Fruit fly (Drosophila melanogaster) whole organism, embryonic: Measurements from ENCODE around the gene CG9577.

Experiments used
- C15 ChIP-seq: fragments of 200-800 bp; sonication (Bioruptor generic); IDR thresholded peaks from 3 replicates; pipeline ENCODE4 v1.3.6; 2022; ENCODE audit warnings: missing biosample characterization, missing genetic modification characterization
- CG12219 ChIP-seq: fragments of 200-800 bp; sonication (Bioruptor generic); optimal IDR thresholded peaks from 3 replicates; lab custom pipeline; 2018; ENCODE audit warnings: missing biosample characterization, mild to moderate bottlenecking, missing genetic modification characterization
- CG12659 ChIP-seq: fragments of 200-800 bp; sonication (Bioruptor generic); optimal IDR thresholded peaks from 3 replicates; lab custom pipeline; 2017; ENCODE audit warnings: mild to moderate bottlenecking, missing biosample characterization, missing genetic modification reagents, missing genetic modification characterization
- CG14014 ChIP-seq: fragments of 200-800 bp; sonication (Bioruptor generic); IDR thresholded peaks from 2 replicates; pipeline ENCODE4 v1.3.6; 2022; ENCODE audit warnings: missing biosample characterization, missing genetic modification characterization
- CG14050 ChIP-seq: fragments of 200-800 bp; sonication (Bioruptor generic); IDR thresholded peaks from 3 replicates; pipeline ENCODE4 v1.3.6; 2022; ENCODE audit warnings: missing biosample characterization, missing genetic modification characterization
- CG15011 ChIP-seq: fragments of 200-800 bp; sonication (Bioruptor generic); optimal IDR thresholded peaks from 3 replicates; lab custom pipeline; 2018; ENCODE audit warnings: missing biosample characterization, mild to moderate bottlenecking, missing genetic modification characterization
- CG1603 ChIP-seq: fragments of 200-800 bp; sonication (Bioruptor generic); optimal IDR thresholded peaks from 2 replicates; lab custom pipeline; 2019; ENCODE audit warnings: missing biosample characterization, mild to moderate bottlenecking, missing genetic modification characterization, moderate library complexity
- CG17328 ChIP-seq: fragments of 200-800 bp; sonication (Bioruptor generic); IDR thresholded peaks from 2 replicates; pipeline ENCODE4 v1.3.6; 2022; ENCODE audit warnings: missing biosample characterization, missing genetic modification characterization
- CG17385 ChIP-seq: fragments of 200-800 bp; sonication (Bioruptor generic); optimal IDR thresholded peaks from 3 replicates; lab custom pipeline; 2018; ENCODE audit warnings: missing biosample characterization, mild to moderate bottlenecking, missing genetic modification characterization
- CG17829 ChIP-seq: fragments of 200-800 bp; optimal IDR thresholded peaks from 2 replicates; lab custom pipeline; 2019; ENCODE audit warnings: missing biosample characterization, mild to moderate bottlenecking, missing genetic modification characterization, moderate library complexity
- CG18262 ChIP-seq: fragments of 200-800 bp; optimal IDR thresholded peaks from 3 replicates; lab custom pipeline; 2019; ENCODE audit warnings: missing biosample characterization, mild to moderate bottlenecking, missing genetic modification characterization, moderate library complexity
- CG33213 ChIP-seq: fragments of 200-800 bp; sonication (Bioruptor generic); optimal IDR thresholded peaks from 3 replicates; lab custom pipeline; 2016; ENCODE audit warnings: missing biosample characterization, missing genetic modification characterization
- CG3407 ChIP-seq: fragments of 200-800 bp; sonication (Bioruptor generic); optimal IDR thresholded peaks from 2 replicates; lab custom pipeline; 2018; ENCODE audit warnings: missing biosample characterization, mild to moderate bottlenecking, missing genetic modification characterization
- CG34422 ChIP-seq: fragments of 200-800 bp; sonication (Bioruptor generic); IDR thresholded peaks from 3 replicates; pipeline ENCODE4 v1.3.6; 2022; ENCODE audit warnings: missing biosample characterization, missing genetic modification characterization
- CG4404 ChIP-seq: fragments of 200-800 bp; sonication (Bioruptor generic); IDR thresholded peaks from 2 replicates; pipeline ENCODE4 v1.3.6; 2022; ENCODE audit warnings: missing biosample characterization, missing genetic modification characterization
- CG6765 ChIP-seq: fragments of 200-800 bp; sonication (Bioruptor generic); optimal IDR thresholded peaks from 3 replicates; lab custom pipeline; 2017; ENCODE audit warnings: missing biosample characterization, mild to moderate bottlenecking, missing genetic modification characterization
- CG7372 ChIP-seq: fragments of 200-800 bp; sonication (Bioruptor generic); IDR thresholded peaks from 2 replicates; pipeline ENCODE4 v1.3.6; 2022; ENCODE audit warnings: missing biosample characterization, missing genetic modification characterization
- CG7839 ChIP-seq: fragments of 200-800 bp; sonication (Bioruptor generic); optimal IDR thresholded peaks from 3 replicates; lab custom pipeline; 2018; ENCODE audit warnings: missing biosample characterization, mild to moderate bottlenecking, missing genetic modification characterization, moderate library complexity
- CG7963 ChIP-seq: fragments of 200-800 bp; sonication (Bioruptor generic); IDR thresholded peaks from 3 replicates; pipeline ENCODE4 v1.3.6; 2022; ENCODE audit warnings: missing biosample characterization, missing genetic modification characterization; ENCODE audit not compliant: partially characterized antibody
- Deaf1 ChIP-seq: fragments of 200-800 bp; optimal IDR thresholded peaks from 3 replicates; lab custom pipeline; 2019; ENCODE audit warnings: missing biosample characterization, mild to moderate bottlenecking, missing genetic modification characterization, moderate library complexity
- Doc2 ChIP-seq: fragments of 200-800 bp; sonication (Bioruptor generic); IDR thresholded peaks from 2 replicates; pipeline ENCODE4 v1.3.6; 2022; ENCODE audit warnings: missing biosample characterization, missing genetic modification characterization
- Doc3 ChIP-seq: fragments of 200-800 bp; sonication (Bioruptor generic); IDR thresholded peaks from 3 replicates; pipeline ENCODE4 v1.3.6; 2022; ENCODE audit warnings: missing biosample characterization, missing genetic modification characterization; ENCODE audit not compliant: partially characterized antibody
- Fer3 ChIP-seq: fragments of 200-800 bp; sonication (Bioruptor generic); optimal IDR thresholded peaks from 2 replicates; lab custom pipeline; 2018; ENCODE audit warnings: missing biosample characterization, mild to moderate bottlenecking, missing genetic modification characterization, moderate library complexity
- HLH3B ChIP-seq: fragments of 200-800 bp; sonication (Bioruptor generic); IDR thresholded peaks from 2 replicates; pipeline ENCODE4 v1.3.6; 2022; ENCODE audit warnings: missing biosample characterization, missing genetic modification characterization
- Hey ChIP-seq: fragments of 200-800 bp; sonication (Bioruptor generic); optimal IDR thresholded peaks from 3 replicates; lab custom pipeline; 2018; ENCODE audit warnings: missing biosample characterization, mild to moderate bottlenecking, missing genetic modification characterization
- NfI ChIP-seq: fragments of 200-800 bp; sonication (Bioruptor generic); optimal IDR thresholded peaks from 3 replicates; lab custom pipeline; 2018; ENCODE audit warnings: missing biosample characterization, mild to moderate bottlenecking, missing genetic modification characterization, moderate library complexity
- Optix ChIP-seq: fragments of 200-800 bp; sonication (Bioruptor generic); IDR thresholded peaks from 3 replicates; pipeline ENCODE4 v1.3.6; 2022; ENCODE audit warnings: missing biosample characterization, missing genetic modification characterization
- Pdp1 ChIP-seq, 2 experiments: fragments of 200-800 bp; sonication (Bioruptor generic); optimal IDR thresholded peaks; 3 replicates each; lab custom pipeline; 2016; ENCODE audit warnings: missing biosample characterization in 2 of 2, missing genetic modification characterization in 2 of 2, mild to moderate bottlenecking in 1 of 2, moderate library complexity in 1 of 2
- ac ChIP-seq: fragments of 200-800 bp; sonication (Bioruptor generic); optimal IDR thresholded peaks from 3 replicates; lab custom pipeline; 2017; ENCODE audit warnings: missing biosample characterization, mild to moderate bottlenecking, missing genetic modification characterization
- aop ChIP-seq: fragments of 200-800 bp; sonication (Bioruptor generic); IDR thresholded peaks from 2 replicates; pipeline ENCODE4 v1.3.6; 2022; ENCODE audit warnings: missing biosample characterization, missing genetic modification characterization
- bowl ChIP-seq: fragments of 200-800 bp; sonication (Bioruptor generic); IDR thresholded peaks from 2 replicates; pipeline ENCODE4 v1.3.6; 2022; ENCODE audit warnings: missing biosample characterization, missing genetic modification characterization
- crc ChIP-seq: fragments of 200-800 bp; sonication (Bioruptor generic); optimal IDR thresholded peaks from 2 replicates; lab custom pipeline; 2016; ENCODE audit warnings: missing biosample characterization, missing genetic modification characterization
- dati ChIP-seq: fragments of 200-800 bp; sonication (Bioruptor generic); IDR thresholded peaks from 2 replicates; pipeline ENCODE4 v1.3.6; 2022; ENCODE audit warnings: missing biosample characterization, missing genetic modification characterization
- dmrt99B ChIP-seq: fragments of 200-800 bp; sonication (Bioruptor generic); optimal IDR thresholded peaks from 2 replicates; lab custom pipeline; 2018; ENCODE audit warnings: missing biosample characterization, mild to moderate bottlenecking, missing genetic modification characterization, moderate library complexity
- emc ChIP-seq: fragments of 200-800 bp; sonication (Bioruptor generic); optimal IDR thresholded peaks from 2 replicates; lab custom pipeline; 2016; ENCODE audit warnings: missing biosample characterization, missing genetic modification characterization
- esg ChIP-seq: fragments of 200-800 bp; sonication (Bioruptor generic); conservative IDR thresholded peaks from 2 replicates; pipeline ENCODE4 v1.3.6; 2022; ENCODE audit warnings: missing biosample characterization, missing genetic modification characterization
- eve ChIP-seq, 2 experiments: fragments of >200 bp; optimal IDR thresholded peaks; 2 replicates each; lab custom pipeline; 2017; ENCODE audit warnings: missing biosample characterization in 2 of 2, missing genetic modification characterization in 2 of 2
- fd96Cb ChIP-seq: fragments of 200-800 bp; sonication (Bioruptor generic); optimal IDR thresholded peaks from 2 replicates; lab custom pipeline; 2018; ENCODE audit warnings: missing biosample characterization, mild to moderate bottlenecking, missing genetic modification characterization, moderate library complexity
- fu2 ChIP-seq: fragments of 200-800 bp; sonication (Bioruptor generic); optimal IDR thresholded peaks from 2 replicates; lab custom pipeline; 2016; ENCODE audit warnings: missing biosample characterization, missing genetic modification characterization
- gcm ChIP-seq: fragments of 200-800 bp; sonication (Bioruptor generic); optimal IDR thresholded peaks from 2 replicates; lab custom pipeline; 2019; ENCODE audit warnings: missing biosample characterization, mild to moderate bottlenecking, missing genetic modification characterization, moderate library complexity
- gfzf ChIP-seq: fragments of 200-800 bp; sonication (Bioruptor generic); optimal IDR thresholded peaks from 2 replicates; lab custom pipeline; 2016; ENCODE audit warnings: missing biosample characterization, mild to moderate bottlenecking, missing genetic modification characterization, moderate library complexity
- gt ChIP-seq: fragments of 200-800 bp; sonication (Bioruptor generic); IDR thresholded peaks from 2 replicates; pipeline ENCODE4 v1.3.6; 2022; ENCODE audit warnings: missing biosample characterization, missing genetic modification characterization
- h ChIP-seq: fragments of >200 bp; optimal IDR thresholded peaks from 2 replicates; lab custom pipeline; 2017
- nerfin-2 ChIP-seq: fragments of 200-800 bp; sonication (Bioruptor generic); IDR thresholded peaks from 2 replicates; pipeline ENCODE4 v1.3.6; 2022; ENCODE audit warnings: missing biosample characterization, missing genetic modification characterization; ENCODE audit not compliant: partially characterized antibody
- phol ChIP-seq: fragments of 200-800 bp; sonication (Bioruptor generic); optimal IDR thresholded peaks from 3 replicates; lab custom pipeline; 2018; ENCODE audit warnings: missing biosample characterization, mild to moderate bottlenecking, missing genetic modification characterization, moderate library complexity
- rib ChIP-seq: fragments of 200-800 bp; sonication (Bioruptor generic); IDR thresholded peaks from 2 replicates; pipeline ENCODE4 v1.3.6; 2022; ENCODE audit warnings: missing biosample characterization, missing genetic modification characterization
- sima ChIP-seq: fragments of 200-800 bp; sonication (Bioruptor generic); optimal IDR thresholded peaks from 2 replicates; lab custom pipeline; 2016; ENCODE audit warnings: missing biosample characterization, missing genetic modification characterization
- sna ChIP-seq: fragments of 200-800 bp; sonication (Bioruptor generic); IDR thresholded peaks from 2 replicates; pipeline ENCODE4 v1.3.6; 2022; ENCODE audit warnings: missing biosample characterization, missing genetic modification characterization; ENCODE audit not compliant: partially characterized antibody
- so ChIP-seq: fragments of 200-800 bp; sonication (Bioruptor generic); IDR thresholded peaks from 3 replicates; pipeline ENCODE4 v1.3.6; 2022; ENCODE audit warnings: missing biosample characterization, missing genetic modification characterization
- tx ChIP-seq: fragments of 200-800 bp; sonication (Bioruptor generic); optimal IDR thresholded peaks from 2 replicates; lab custom pipeline; 2016; ENCODE audit warnings: missing biosample characterization, missing genetic modification characterization

Gene CG9577

DNA sequence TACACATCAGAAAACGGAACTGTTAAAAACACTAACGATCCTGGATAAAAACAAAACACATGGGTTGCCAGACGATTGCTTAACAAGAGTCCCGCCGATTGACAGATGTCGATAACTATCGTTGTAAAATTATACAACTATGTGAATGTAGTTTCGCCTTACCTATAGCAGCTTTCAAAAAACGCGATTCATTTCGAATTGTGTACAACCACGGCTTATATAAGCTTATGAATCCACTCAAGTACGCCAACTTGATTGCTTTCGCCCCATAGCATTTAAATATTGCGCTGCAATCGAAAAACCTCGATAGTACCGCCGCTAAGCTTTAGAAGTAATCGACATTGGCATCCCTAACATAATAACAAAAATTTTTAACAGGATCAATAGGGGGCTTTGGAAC lies 3.4 kb downstream of the CG9577 start, which contains the start of the genes CG9581 and CG9578 (continued):
- TF ChIP-seq CG14050 (GFP tag; lab: Robert Waterston, UW) (no peak), ac (no peak), aop (no peak), NfI (GFP tag; lab: Kevin White, UChicago) (no peak), CG15011 (no peak), eve (GFP tag; optimal IDR thresholded peaks at IDR 0.05; lab: Kevin White, UChicago) (no peak), fd96Cb (no peak), dmrt99B (tag; lab: Kevin White, UChicago) (no peak), CG7963 (GFP tag; lab: Robert Waterston, UW) (peak; percentile 15; the same call in 1 of the 3 replicates), CG1603 (tag; lab: Kevin White, UChicago) (peak; percentile 63), Doc2 (GFP tag; lab: Robert Waterston, UW) (no peak), Hey (no peak)

DNA sequence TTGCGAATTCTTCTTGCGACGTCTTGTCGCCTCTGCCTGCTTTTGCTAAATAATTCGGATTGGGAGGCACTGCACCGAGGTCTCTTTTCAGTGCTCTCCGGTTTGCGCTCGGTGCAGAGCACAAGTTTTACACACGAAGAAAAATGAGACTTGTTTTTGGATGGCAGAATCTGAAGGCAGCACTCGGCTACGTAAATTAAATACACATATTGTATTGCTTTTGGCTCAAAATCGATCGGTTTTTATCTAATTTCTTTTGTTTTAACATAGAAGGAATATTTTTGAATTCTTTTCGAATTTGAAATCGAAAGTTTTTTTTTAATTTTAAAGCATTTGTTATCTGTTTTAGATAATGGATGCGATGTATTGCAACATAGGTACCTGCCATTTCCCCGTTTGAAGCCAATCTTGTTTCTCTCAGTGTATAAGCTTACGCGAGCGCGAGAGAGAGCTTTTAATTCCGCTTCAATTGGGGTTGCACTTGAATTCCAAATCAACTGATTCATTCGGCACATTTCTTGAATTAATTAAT lies 7.1 kb downstream of the CG9577 start, which contains the start of gene AnxB10:
TSS of gene AnxB10 (minus strand) at position 51 of the 532 bp plus-strand sequence.
- TF ChIP-seq HLH3B (peak; percentile 56; the same call in 1 of the 2 replicates), fu2 (GFP tag; lab: Kevin White, UChicago) (no peak), crc (no peak), CG18262 (tag; lab: Kevin White, UChicago) (peak; percentile 68), sima (GFP tag; lab: Kevin White, UChicago) (no peak), emc (GFP tag; lab: Kevin White, UChicago) (no peak), so (GFP tag; lab: Robert Waterston, UW) (peak; percentile 51; the same call in 1 of the 3 replicates), CG12219 (GFP tag; lab: Kevin White, UChicago) (no peak), CG17829 (tag; lab: Kevin White, UChicago) (peak; percentile 58), phol (tag; lab: Kevin White, UChicago) (peak; percentile 75), Optix (GFP tag; lab: Robert Waterston, UW) (no peak), Deaf1 (tag; lab: Kevin White, UChicago) (peak; percentile 42), CG6765 (GFP tag; lab: Kevin White, UChicago) (peak; percentile 33), CG17328 (GFP tag; lab: Robert Waterston, UW) (no peak), CG7839 (tag; lab: Kevin White, UChicago) (peak; percentile 72), CG17385 (peak; percentile 39), sna (GFP tag; lab: Robert Waterston, UW) (no peak), Pdp1 (GFP tag; optimal IDR thresholded peaks at IDR 0.05; lab: Kevin White, UChicago) (peak; percentile 37 to 58), gfzf (GFP tag; lab: Kevin White, UChicago) (no peak), gt (GFP tag; lab: Robert Waterston, UW) (no peak), CG7372 (GFP tag; lab: Robert Waterston, UW) (no peak), h (no peak), Doc3 (GFP tag; lab: Robert Waterston, UW) (no peak), CG3407 (GFP tag; lab: Kevin White, UChicago) (no peak), tx (GFP tag; lab: Kevin White, UChicago) (no peak), gcm (GFP tag; lab: Kevin White, UChicago) (peak; percentile 1), CG4404 (GFP tag; lab: Robert Waterston, UW) (0 out of 2 replicates have a peak, but pooled peaks have one; percentile 28), C15 (GFP tag; lab: Robert Waterston, UW) (no peak), dati (GFP tag; lab: Robert Waterston, UW) (no peak), rib (GFP tag; lab: Robert Waterston, UW) (no peak), CG34422 (GFP tag; lab: Robert Waterston, UW) (peak; percentile 46; the same call in 1 of the 3 replicates), Fer3 (tag; lab: Kevin White, UChicago) (peak; percentile 58), esg (GFP tag; lab: Robert Waterston, UW) (peak; percentile 58), CG14014 (GFP tag; lab: Robert Waterston, UW) (0 out of 2 replicates have a peak, but pooled peaks have one; percentile 25), Hey (no peak), CG33213 (GFP tag; lab: Kevin White, UChicago) (no peak), nerfin-2 (no peak), bowl (GFP tag; lab: Robert Waterston, UW) (peak; percentile 61; the same call in 1 of the 2 replicates), CG12659 (GFP tag; lab: Kevin White, UChicago) (peak; percentile 46)
